Worm (Caenorhabditis elegans) whole organism, early embryonic: ENCODE measurements around the gene sri-4.

Source experiments
- F13C5.2 ChIP-seq: sonication (generic microtip); optimal IDR thresholded peaks from 2 replicates; lab custom pipeline; 2017; ENCODE audit warnings: mild to moderate bottlenecking, missing genetic modification characterization, inconsistent platforms, missing compliant biosample characterization
- aly-1 ChIP-seq: sonication (generic microtip); optimal IDR thresholded peaks from 2 replicates; lab custom pipeline; 2016; ENCODE audit warnings: missing genetic modification characterization, missing compliant biosample characterization
- ama-1 ChIP-seq: fragments of 150-350 bp; optimal IDR thresholded peaks from 2 replicates; lab custom pipeline; 2014
- ceh-13 ChIP-seq: fragments of 200-800 bp; sonication (Bioruptor generic); optimal IDR thresholded peaks from 2 replicates; lab custom pipeline; 2018; ENCODE audit warnings: mild to moderate bottlenecking, missing genetic modification characterization, missing compliant biosample characterization
- ceh-36 ChIP-seq: sonication (generic microtip); optimal IDR thresholded peaks from 2 replicates; lab custom pipeline; 2016; ENCODE audit warnings: missing genetic modification characterization, inconsistent platforms, missing compliant biosample characterization
- ets-7 ChIP-seq: sonication (generic microtip); optimal IDR thresholded peaks from 2 replicates; lab custom pipeline; 2016; ENCODE audit warnings: missing genotype, missing genetic modification characterization, missing compliant biosample characterization
- flt-1 ChIP-seq: fragments of 200-800 bp; sonication (Bioruptor generic); IDR thresholded peaks from 2 replicates; pipeline ENCODE4 v1.3.6; 2022; ENCODE audit warnings: missing genetic modification characterization, missing compliant biosample characterization
- hmg-4 ChIP-seq: fragments of 200-800 bp; sonication (Bioruptor generic); optimal IDR thresholded peaks from 2 replicates; lab custom pipeline; 2018; ENCODE audit warnings: mild to moderate bottlenecking, missing genetic modification characterization, missing compliant biosample characterization
- hnd-1 ChIP-seq: sonication (generic microtip); optimal IDR thresholded peaks from 2 replicates; lab custom pipeline; 2016; ENCODE audit warnings: missing genetic modification characterization, missing compliant biosample characterization
- pes-1 ChIP-seq: fragments of 200-800 bp; sonication (Bioruptor generic); IDR thresholded peaks from 2 replicates; pipeline ENCODE4 v1.3.6; 2022; ENCODE audit warnings: missing genetic modification reagents, missing genetic modification characterization, missing compliant biosample characterization
- sea-1 ChIP-seq: fragments of 200-800 bp; sonication (Bioruptor generic); conservative IDR thresholded peaks from 2 replicates; pipeline ENCODE4 v1.3.6; 2022; ENCODE audit warnings: missing genetic modification characterization, missing compliant biosample characterization
- tbx-11 ChIP-seq: fragments of 200-800 bp; sonication (Bioruptor generic); IDR thresholded peaks from 2 replicates; pipeline ENCODE4 v1.3.6; 2022; ENCODE audit warnings: missing genetic modification characterization, missing compliant biosample characterization
- tbx-37 ChIP-seq: fragments of 200-800 bp; sonication (Bioruptor generic); conservative IDR thresholded peaks from 2 replicates; pipeline ENCODE4 v1.3.6; 2022; ENCODE audit warnings: missing genetic modification reagents, missing genetic modification characterization, missing compliant biosample characterization

- TF ChIP-seq hnd-1 (tag; lab: Kevin White, UChicago) (no peak), ama-1 (lab: Kevin White, UChicago) (no peak), flt-1 (no peak), tbx-37 (no peak), hmg-4 (GFP tag; lab: Kevin White, UChicago) (no peak), aly-1 (tag; lab: Kevin White, UChicago) (no peak), F13C5.2 (tag; lab: Kevin White, UChicago) (no peak), ets-7 (tag; lab: Kevin White, UChicago) (no peak), ceh-36 (tag; lab: Kevin White, UChicago) (no peak), ceh-13 (no peak), sea-1 (GFP tag; lab: Robert Waterston, UW) (no peak), tbx-11 (no peak), pes-1 (GFP tag; lab: Robert Waterston, UW) (no peak)
These were observed 4.7 kb downstream of the sri-4 start, which contains the start of the genes str-262 and srp-1 for ce11 chrV:752679-753333.
